Worm (Caenorhabditis elegans) whole organism, young adult: ENCODE data around the gene clec-202.

Experiments
- nfya-2 ChIP-seq: fragments of 200-800 bp; sonication (Bioruptor generic); IDR thresholded peaks from 2 replicates; pipeline ENCODE4 v1.3.6; 2022; ENCODE audit warnings: missing genetic modification reagents, missing genetic modification characterization, missing compliant biosample characterization
- nhr-90 ChIP-seq: sonication (generic microtip); optimal IDR thresholded peaks from 2 replicates; lab custom pipeline; 2016; ENCODE audit warnings: missing genotype, mild to moderate bottlenecking, missing genetic modification characterization, missing compliant biosample characterization
- sea-2 ChIP-seq: fragments of 200-800 bp; sonication (Bioruptor generic); IDR thresholded peaks from 2 replicates; pipeline ENCODE4 v1.3.6; 2022; ENCODE audit warnings: missing genetic modification characterization, missing compliant biosample characterization
- unc-62 ChIP-seq: fragments of 150-350 bp; optimal IDR thresholded peaks from 2 replicates; lab custom pipeline; 2014; ENCODE audit warnings: missing biosample characterization, missing genetic modification reagents, missing genetic modification characterization

DNA sequence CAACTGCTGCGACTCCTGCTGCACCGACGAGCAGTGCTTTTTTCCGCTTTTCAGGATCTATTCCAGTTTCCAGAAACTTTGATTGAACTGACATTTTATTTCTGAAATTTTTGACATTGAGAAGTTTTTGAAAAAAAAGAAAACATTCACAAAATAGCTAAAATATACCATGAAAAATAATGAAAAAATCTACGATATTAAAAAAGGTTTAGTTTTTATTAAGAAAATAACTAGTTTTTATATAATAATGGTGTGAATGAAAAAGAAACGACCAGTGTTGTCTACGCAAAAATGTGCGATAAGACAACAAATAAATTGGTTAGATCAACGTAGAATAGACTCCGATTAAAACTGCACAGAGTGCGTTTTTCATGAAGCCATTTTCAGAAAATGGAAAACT lies 44.3 kb downstream of the clec-202 start, which contains the start of gene pmp-4:
- TF ChIP-seq unc-62 (GFP tag; lab: Kevin White, UChicago) (no peak), nfya-2 (GFP tag; lab: Robert Waterston, UW) (no peak), nhr-90 (tag; lab: Kevin White, UChicago) (no peak), sea-2 (GFP tag; lab: Robert Waterston, UW) (no peak)
